Worm (Caenorhabditis elegans) whole organism, late embryonic: Measurements from ENCODE around the gene thn-1.

ENCODE experiments used
- C08G9.2 ChIP-seq: sonication (generic microtip); optimal IDR thresholded peaks from 2 replicates; lab custom pipeline; 2016; ENCODE audit warnings: mild to moderate bottlenecking, missing genetic modification characterization, moderate library complexity, missing compliant biosample characterization
- C38D4.7 ChIP-seq: fragments of 200-800 bp; sonication (Bioruptor generic); optimal IDR thresholded peaks from 2 replicates; lab custom pipeline; 2018; ENCODE audit warnings: mild to moderate bottlenecking, missing genetic modification characterization, moderate library complexity, missing compliant biosample characterization
- K02D7.2 ChIP-seq: sonication (generic microtip); optimal IDR thresholded peaks from 2 replicates; lab custom pipeline; 2017; ENCODE audit warnings: mild to moderate bottlenecking, missing genetic modification characterization, missing compliant biosample characterization
- K09A11.1 ChIP-seq: sonication (generic microtip); optimal IDR thresholded peaks from 2 replicates; lab custom pipeline; 2017; ENCODE audit warnings: antibody characterized with exemption, mild to moderate bottlenecking, missing genetic modification characterization, missing compliant biosample characterization; ENCODE audit not compliant: insufficient read depth
- T23F11.4 ChIP-seq: fragments of 200-800 bp; sonication (Bioruptor generic); optimal IDR thresholded peaks from 2 replicates; lab custom pipeline; 2018; ENCODE audit warnings: mild to moderate bottlenecking, missing genetic modification characterization, missing compliant biosample characterization
- Y22D7AL.16 ChIP-seq: sonication (generic microtip); optimal IDR thresholded peaks from 2 replicates; lab custom pipeline; 2016; ENCODE audit warnings: missing genetic modification characterization, missing compliant biosample characterization
- ahr-1 ChIP-seq: sonication (generic microtip); optimal IDR thresholded peaks from 2 replicates; lab custom pipeline; 2016; ENCODE audit warnings: missing genetic modification characterization, missing compliant biosample characterization
- ceh-14 ChIP-seq: sonication (generic microtip); optimal IDR thresholded peaks from 2 replicates; lab custom pipeline; 2016; ENCODE audit warnings: missing genotype, missing genetic modification characterization, missing compliant biosample characterization
- ceh-19 ChIP-seq: fragments of 200-800 bp; sonication (Bioruptor generic); optimal IDR thresholded peaks from 2 replicates; lab custom pipeline; 2018; ENCODE audit warnings: mild to moderate bottlenecking, missing genetic modification characterization, missing compliant biosample characterization
- ceh-2 ChIP-seq: sonication (generic microtip); optimal IDR thresholded peaks from 2 replicates; lab custom pipeline; 2016; ENCODE audit warnings: missing genotype, missing genetic modification characterization, missing compliant biosample characterization
- ceh-22 ChIP-seq: sonication (generic microtip); optimal IDR thresholded peaks from 2 replicates; lab custom pipeline; 2017; ENCODE audit warnings: missing biosample characterization, missing genetic modification characterization
- ceh-24 ChIP-seq: sonication (generic microtip); optimal IDR thresholded peaks from 2 replicates; lab custom pipeline; 2016; ENCODE audit warnings: mild to moderate bottlenecking, missing genetic modification characterization, missing compliant biosample characterization
- ceh-30 ChIP-seq: fragments of 150-350 bp; optimal IDR thresholded peaks from 2 replicates; lab custom pipeline; 2014; ENCODE audit warnings: missing biosample characterization, missing genetic modification characterization
- ceh-45 ChIP-seq: fragments of 200-800 bp; sonication (Bioruptor generic); IDR thresholded peaks from 2 replicates; pipeline ENCODE4 v1.3.6; 2022; ENCODE audit warnings: missing genetic modification reagents, missing genetic modification characterization, missing compliant biosample characterization
- ceh-48 ChIP-seq: sonication (generic microtip); optimal IDR thresholded peaks from 2 replicates; lab custom pipeline; 2016; ENCODE audit warnings: missing genetic modification characterization, inconsistent platforms, missing compliant biosample characterization
- ceh-6 ChIP-seq: fragments of 200-800 bp; sonication (Bioruptor generic); optimal IDR thresholded peaks from 2 replicates; lab custom pipeline; 2018; ENCODE audit warnings: mild to moderate bottlenecking, missing genetic modification characterization, missing compliant biosample characterization
- ceh-9 ChIP-seq: sonication (generic microtip); optimal IDR thresholded peaks from 2 replicates; lab custom pipeline; 2016; ENCODE audit warnings: mild to moderate bottlenecking, missing genetic modification characterization, inconsistent platforms, missing compliant biosample characterization
- dmd-4 ChIP-seq: sonication (generic microtip); optimal IDR thresholded peaks from 2 replicates; lab custom pipeline; 2016; ENCODE audit warnings: borderline replicate concordance, missing genetic modification characterization, missing compliant biosample characterization
- dve-1 ChIP-seq: sonication (generic microtip); optimal IDR thresholded peaks from 2 replicates; lab custom pipeline; 2017; ENCODE audit warnings: antibody characterized with exemption, mild to moderate bottlenecking, missing genetic modification characterization, missing compliant biosample characterization
- elt-2 ChIP-seq: sonication (generic microtip); optimal IDR thresholded peaks from 2 replicates; lab custom pipeline; 2016; ENCODE audit warnings: missing genetic modification reagents, missing genetic modification characterization, missing compliant biosample characterization
- ets-4 ChIP-seq: sonication (generic microtip); optimal IDR thresholded peaks from 2 replicates; lab custom pipeline; 2016; ENCODE audit warnings: missing genetic modification characterization, missing compliant biosample characterization
- fax-1 ChIP-seq: sonication (generic microtip); optimal IDR thresholded peaks from 2 replicates; lab custom pipeline; 2016; ENCODE audit warnings: missing genotype, missing genetic modification characterization, missing compliant biosample characterization
- gmeb-2 ChIP-seq: sonication (generic microtip); optimal IDR thresholded peaks from 2 replicates; lab custom pipeline; 2016; ENCODE audit warnings: missing genetic modification characterization, inconsistent platforms, missing compliant biosample characterization
- hlh-13 ChIP-seq: fragments of 200-800 bp; sonication (Bioruptor generic); optimal IDR thresholded peaks from 2 replicates; lab custom pipeline; 2018; ENCODE audit warnings: mild to moderate bottlenecking, missing genetic modification characterization, missing compliant biosample characterization
- hlh-15 ChIP-seq: sonication (generic microtip); optimal IDR thresholded peaks from 2 replicates; lab custom pipeline; 2016; ENCODE audit warnings: missing genetic modification characterization, missing compliant biosample characterization
- hlh-30 ChIP-seq: sonication (generic microtip); optimal IDR thresholded peaks from 2 replicates; lab custom pipeline; 2017; ENCODE audit warnings: antibody characterized with exemption, missing genetic modification characterization, missing compliant biosample characterization; ENCODE audit not compliant: insufficient read depth
- hlh-6 ChIP-seq: sonication (generic microtip); optimal IDR thresholded peaks from 2 replicates; lab custom pipeline; 2016; ENCODE audit warnings: missing genotype, missing genetic modification characterization, missing compliant biosample characterization
- hlh-8 ChIP-seq: sonication (generic microtip); optimal IDR thresholded peaks from 2 replicates; lab custom pipeline; 2016; ENCODE audit warnings: missing genotype, missing genetic modification characterization, missing compliant biosample characterization
- lim-6 ChIP-seq: sonication (generic microtip); optimal IDR thresholded peaks from 2 replicates; lab custom pipeline; 2016; ENCODE audit warnings: missing genetic modification characterization, missing compliant biosample characterization
- lin-11 ChIP-seq: fragments of 200-800 bp; sonication (Bioruptor generic); optimal IDR thresholded peaks from 2 replicates; lab custom pipeline; 2018; ENCODE audit warnings: mild to moderate bottlenecking, missing genetic modification characterization, missing compliant biosample characterization
- madf-2 ChIP-seq: sonication (generic microtip); optimal IDR thresholded peaks from 2 replicates; lab custom pipeline; 2017; ENCODE audit warnings: missing genetic modification characterization, missing compliant biosample characterization
- mec-3 ChIP-seq: sonication (generic microtip); optimal IDR thresholded peaks from 2 replicates; lab custom pipeline; 2016; ENCODE audit warnings: borderline replicate concordance, missing genetic modification characterization, missing compliant biosample characterization
- nhr-11 ChIP-seq: fragments of 150-350 bp; optimal IDR thresholded peaks from 2 replicates; lab custom pipeline; 2014; ENCODE audit warnings: missing biosample characterization, missing genetic modification characterization
- nhr-232 ChIP-seq: sonication (generic microtip); optimal IDR thresholded peaks from 2 replicates; lab custom pipeline; 2016; ENCODE audit warnings: missing genetic modification characterization, missing compliant biosample characterization
- npax-4 ChIP-seq: sonication (generic microtip); optimal IDR thresholded peaks from 2 replicates; lab custom pipeline; 2016; ENCODE audit warnings: missing genetic modification characterization, missing compliant biosample characterization
- pat-9 ChIP-seq: fragments of 200-800 bp; sonication (Bioruptor generic); optimal IDR thresholded peaks from 2 replicates; lab custom pipeline; 2018; ENCODE audit warnings: mild to moderate bottlenecking, missing genetic modification characterization, moderate library complexity, missing compliant biosample characterization
- pax-1 ChIP-seq: fragments of 150-350 bp; optimal IDR thresholded peaks from 2 replicates; lab custom pipeline; 2014; ENCODE audit warnings: missing biosample characterization, missing genetic modification characterization
- pha-4 ChIP-seq: fragments of 150-350 bp; optimal IDR thresholded peaks from 2 replicates; lab custom pipeline; 2018; ENCODE audit warnings: missing biosample characterization, missing genetic modification reagents, missing genetic modification characterization
- pros-1 ChIP-seq: fragments of 150-350 bp; optimal IDR thresholded peaks from 2 replicates; lab custom pipeline; 2014; ENCODE audit warnings: missing biosample characterization, missing genetic modification reagents, missing genetic modification characterization
- rnt-1 ChIP-seq: sonication (generic microtip); optimal IDR thresholded peaks from 2 replicates; lab custom pipeline; 2016; ENCODE audit warnings: missing genetic modification characterization, missing compliant biosample characterization
- sdc-2 ChIP-seq: sonication (generic microtip); optimal IDR thresholded peaks from 2 replicates; lab custom pipeline; 2016; ENCODE audit warnings: missing genotype, missing genetic modification characterization, missing compliant biosample characterization
- sox-2 ChIP-seq: fragments of 200-800 bp; sonication (Bioruptor generic); IDR thresholded peaks from 2 replicates; pipeline ENCODE4 v1.3.6; 2022; ENCODE audit warnings: missing genetic modification reagents, missing genetic modification characterization, missing compliant biosample characterization
- sox-4 ChIP-seq: sonication (generic microtip); optimal IDR thresholded peaks from 2 replicates; lab custom pipeline; 2017; ENCODE audit warnings: mild to moderate bottlenecking, missing genetic modification characterization, inconsistent platforms, missing compliant biosample characterization
- tbx-2 ChIP-seq: sonication (generic microtip); optimal IDR thresholded peaks from 2 replicates; lab custom pipeline; 2016; ENCODE audit warnings: missing genetic modification characterization, missing compliant biosample characterization
- tbx-7 ChIP-seq: sonication (generic microtip); optimal IDR thresholded peaks from 2 replicates; lab custom pipeline; 2016; ENCODE audit warnings: missing genotype, missing genetic modification characterization, missing compliant biosample characterization
- ttx-3 ChIP-seq: sonication (generic microtip); optimal IDR thresholded peaks from 2 replicates; lab custom pipeline; 2016; ENCODE audit warnings: missing genetic modification reagents, missing genetic modification characterization, missing compliant biosample characterization
- unc-3 ChIP-seq, 2 experiments: fragments of 200-800 bp in 1 of 2; sonication (Bioruptor generic) in 1 of 2; sonication (generic microtip) in 1 of 2; conservative IDR thresholded peaks in 1 of 2; optimal IDR thresholded peaks in 1 of 2; 2 replicates each; pipeline versions ENCODE4 v1.3.6 to Lab custom; 2016 to 2022; ENCODE audit warnings: missing compliant biosample characterization in 2 of 2, missing genetic modification characterization in 2 of 2, missing genetic modification reagents in 1 of 2
- unc-42 ChIP-seq: sonication (generic microtip); optimal IDR thresholded peaks from 2 replicates; lab custom pipeline; 2016; ENCODE audit warnings: missing genotype, missing genetic modification characterization, missing compliant biosample characterization
- unc-86 ChIP-seq: sonication (generic microtip); optimal IDR thresholded peaks from 2 replicates; lab custom pipeline; 2016; ENCODE audit warnings: missing genetic modification characterization, missing compliant biosample characterization
- zip-5 ChIP-seq: sonication (generic microtip); optimal IDR thresholded peaks from 2 replicates; lab custom pipeline; 2016; ENCODE audit warnings: missing genetic modification characterization, missing compliant biosample characterization
- ztf-16 ChIP-seq: sonication (generic microtip); optimal IDR thresholded peaks from 2 replicates; lab custom pipeline; 2017; ENCODE audit warnings: missing genetic modification characterization, missing compliant biosample characterization

thn-1 gene

DNA sequence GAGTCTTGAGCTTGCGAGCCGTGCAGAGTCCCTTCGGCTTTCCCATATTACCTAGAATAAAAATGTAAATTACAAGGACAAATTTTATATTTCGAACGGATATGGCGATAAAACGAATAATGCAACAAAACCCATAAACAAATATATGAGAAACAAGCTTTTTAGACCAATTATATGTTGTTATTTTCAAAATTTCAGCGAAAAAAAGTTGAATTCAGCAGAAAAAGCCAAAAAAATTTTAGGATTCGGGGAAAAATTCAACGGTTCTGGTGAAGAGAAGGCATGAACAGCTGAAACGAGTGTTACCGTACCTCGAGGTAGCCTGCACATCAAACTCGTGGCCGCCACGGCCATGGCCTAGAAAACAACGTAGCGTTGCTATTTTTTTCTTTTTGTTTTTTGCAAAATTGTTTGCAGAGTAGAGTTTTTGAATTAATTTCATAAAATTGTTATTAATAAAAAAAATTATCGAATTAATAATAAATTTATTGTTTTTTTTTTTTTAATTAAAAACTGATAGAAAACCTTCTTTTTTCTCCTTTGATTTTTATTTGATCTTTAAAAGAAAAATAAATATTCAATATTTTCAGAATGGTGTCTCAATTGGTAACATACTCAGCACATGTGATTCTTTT lies 11.2 kb downstream of the thn-1 start, which contains the start of the genes rps-23 and dpm-3:
TSS of gene rps-23 (minus strand) at position 51 of the 635 bp plus-strand sequence.
TSS of gene dpm-3 (plus strand) at position 585 of the 635 bp plus-strand sequence.
- TF ChIP-seq ztf-16 (peak; percentile 38), ceh-9 (tag; lab: Kevin White, UChicago) (no peak), elt-2 (tag; lab: Kevin White, UChicago) (peak; percentile 70), tbx-7 (tag; lab: Kevin White, UChicago) (peak; percentile 64), dmd-4 (tag; lab: Kevin White, UChicago) (no peak), ceh-19 (GFP tag; lab: Kevin White, UChicago) (no peak), dve-1 (tag; lab: Kevin White, UChicago) (peak; percentile 62), C38D4.7 (GFP tag; lab: Kevin White, UChicago) (no peak), unc-3 (GFP tag; conservative IDR thresholded peaks at IDR 0.05; lab: Robert Waterston, UW) (0 out of 2 replicates have a peak, but pooled peaks have one; percentile 22), unc-3 (tag; optimal IDR thresholded peaks at IDR 0.05; lab: Kevin White, UChicago) (no peak), pha-4 (tag; lab: Kevin White, UChicago) (no peak), hlh-15 (tag; lab: Kevin White, UChicago) (no peak), npax-4 (tag; lab: Kevin White, UChicago) (no peak), pax-1 (tag; lab: Kevin White, UChicago) (peak; percentile 69), pros-1 (tag; lab: Kevin White, UChicago) (no peak), ceh-14 (peak; percentile 35), ceh-24 (no peak), sdc-2 (tag; lab: Kevin White, UChicago) (peak; percentile 6), ceh-6 (GFP tag; lab: Kevin White, UChicago) (no peak), rnt-1 (peak; percentile 82), zip-5 (tag; lab: Kevin White, UChicago) (peak; percentile 94), nhr-232 (tag; lab: Kevin White, UChicago) (no peak), Y22D7AL.16 (peak; percentile 58), lin-11 (no peak), ceh-30 (tag; lab: Kevin White, UChicago) (peak; percentile 13), hlh-8 (tag; lab: Kevin White, UChicago) (peak; percentile 75), mec-3 (tag; lab: Kevin White, UChicago) (no peak), pat-9 (tag; lab: Kevin White, UChicago) (no peak), unc-42 (tag; lab: Kevin White, UChicago) (peak; percentile 69), gmeb-2 (no peak), ets-4 (tag; lab: Kevin White, UChicago) (peak; percentile 93), madf-2 (tag; lab: Kevin White, UChicago) (peak; percentile 72), ceh-45 (GFP tag; lab: Robert Waterston, UW) (no peak), unc-86 (peak; percentile 48), hlh-30 (tag; lab: Kevin White, UChicago) (peak; percentile 69), K02D7.2 (tag; lab: Kevin White, UChicago) (no peak), T23F11.4 (GFP tag; lab: Kevin White, UChicago) (peak; percentile 10), fax-1 (tag; lab: Kevin White, UChicago) (peak; percentile 76), tbx-2 (tag; lab: Kevin White, UChicago) (peak; percentile 93), ceh-2 (peak; percentile 90), sox-4 (tag; lab: Kevin White, UChicago) (no peak), K09A11.1 (no peak), nhr-11 (tag; lab: Kevin White, UChicago) (no peak), C08G9.2 (tag; lab: Kevin White, UChicago) (peak; percentile 92), ceh-22 (tag; lab: Kevin White, UChicago) (no peak), lim-6 (tag; lab: Kevin White, UChicago) (peak; percentile 84), ahr-1 (tag; lab: Kevin White, UChicago) (no peak), ttx-3 (peak; percentile 36), ceh-48 (no peak), hlh-13 (GFP tag; lab: Kevin White, UChicago) (peak; percentile 57), sox-2 (GFP tag; lab: Robert Waterston, UW) (no peak), hlh-6 (peak; percentile 20)
